Worm (Caenorhabditis elegans) whole organism, early embryonic: ENCODE results near the gene Y51H7C.7.
"Not testable (repeated sequence)": the region's sequence is repeated elsewhere in the genome, so short reads cannot be mapped to it uniquely, and the experiment has no call there.

Experiments
- F13C5.2 ChIP-seq: sonication (generic microtip); optimal IDR thresholded peaks from 2 replicates; lab custom pipeline; 2017; ENCODE audit warnings: mild to moderate bottlenecking, missing genetic modification characterization, inconsistent platforms, missing compliant biosample characterization
- aly-1 ChIP-seq: sonication (generic microtip); optimal IDR thresholded peaks from 2 replicates; lab custom pipeline; 2016; ENCODE audit warnings: missing genetic modification characterization, missing compliant biosample characterization
- ceh-13 ChIP-seq: fragments of 200-800 bp; sonication (Bioruptor generic); optimal IDR thresholded peaks from 2 replicates; lab custom pipeline; 2018; ENCODE audit warnings: mild to moderate bottlenecking, missing genetic modification characterization, missing compliant biosample characterization
- ceh-36 ChIP-seq: sonication (generic microtip); optimal IDR thresholded peaks from 2 replicates; lab custom pipeline; 2016; ENCODE audit warnings: missing genetic modification characterization, inconsistent platforms, missing compliant biosample characterization
- ets-7 ChIP-seq: sonication (generic microtip); optimal IDR thresholded peaks from 2 replicates; lab custom pipeline; 2016; ENCODE audit warnings: missing genotype, missing genetic modification characterization, missing compliant biosample characterization
- flt-1 ChIP-seq: fragments of 200-800 bp; sonication (Bioruptor generic); IDR thresholded peaks from 2 replicates; pipeline ENCODE4 v1.3.6; 2022; ENCODE audit warnings: missing genetic modification characterization, missing compliant biosample characterization
- hmbx-1 ChIP-seq: sonication (generic microtip); optimal IDR thresholded peaks from 2 replicates; lab custom pipeline; 2016; ENCODE audit warnings: mild to moderate bottlenecking, missing genetic modification characterization, missing compliant biosample characterization
- hmg-4 ChIP-seq: fragments of 200-800 bp; sonication (Bioruptor generic); optimal IDR thresholded peaks from 2 replicates; lab custom pipeline; 2018; ENCODE audit warnings: mild to moderate bottlenecking, missing genetic modification characterization, missing compliant biosample characterization
- pes-1 ChIP-seq: fragments of 200-800 bp; sonication (Bioruptor generic); IDR thresholded peaks from 2 replicates; pipeline ENCODE4 v1.3.6; 2022; ENCODE audit warnings: missing genetic modification reagents, missing genetic modification characterization, missing compliant biosample characterization
- scrt-1 ChIP-seq: fragments of 200-800 bp; sonication (Bioruptor generic); IDR thresholded peaks from 2 replicates; pipeline ENCODE4 v1.3.6; 2022; ENCODE audit warnings: missing genetic modification characterization, missing compliant biosample characterization
- sea-1 ChIP-seq: fragments of 200-800 bp; sonication (Bioruptor generic); conservative IDR thresholded peaks from 2 replicates; pipeline ENCODE4 v1.3.6; 2022; ENCODE audit warnings: missing genetic modification characterization, missing compliant biosample characterization
- tbx-37 ChIP-seq: fragments of 200-800 bp; sonication (Bioruptor generic); conservative IDR thresholded peaks from 2 replicates; pipeline ENCODE4 v1.3.6; 2022; ENCODE audit warnings: missing genetic modification reagents, missing genetic modification characterization, missing compliant biosample characterization
- tra-4 ChIP-seq: sonication (generic microtip); optimal IDR thresholded peaks from 2 replicates; lab custom pipeline; 2017; ENCODE audit warnings: missing genetic modification characterization, missing compliant biosample characterization

Gene Y51H7C.7

ce11 chrII:1437449-1438335 lies 35.3 kb downstream of the Y51H7C.7 start, which contains the start of gene nol-6:
nol-6 (minus strand) TSS chrII:1437499.
- TF ChIP-seq tra-4 (no peak), hmg-4 (GFP tag; lab: Kevin White, UChicago) (no peak), ets-7 (tag; lab: Kevin White, UChicago) (no peak), F13C5.2 (tag; lab: Kevin White, UChicago) (no peak), flt-1 (GFP tag; lab: Robert Waterston, UW) (no peak), sea-1 (GFP tag; lab: Robert Waterston, UW) (no peak), aly-1 (tag; lab: Kevin White, UChicago) (no peak), ceh-36 (tag; lab: Kevin White, UChicago) (no peak)

ce11 chrII:1438336-1438589 lies 35.9 kb downstream of the Y51H7C.7 start, which contains the start of gene Y51H7C.3:
Y51H7C.3 (plus strand) TSS chrII:1438490.
- TF ChIP-seq aly-1 (tag; lab: Kevin White, UChicago) (no peak), pes-1 (GFP tag; lab: Robert Waterston, UW) (no peak), ceh-36 (tag; lab: Kevin White, UChicago) (no peak), sea-1 (GFP tag; lab: Robert Waterston, UW) (no peak), tbx-37 (GFP tag; lab: Robert Waterston, UW) (no peak), F13C5.2 (tag; lab: Kevin White, UChicago) (no peak), ceh-13 (GFP tag; lab: Kevin White, UChicago) (no peak), ets-7 (tag; lab: Kevin White, UChicago) (no peak), flt-1 (GFP tag; lab: Robert Waterston, UW) (no peak)

ce11 chrII:1441479-1441878 lies 39.1 kb downstream of the Y51H7C.7 start:
- TF ChIP-seq F13C5.2 (tag; lab: Kevin White, UChicago), result no peak
- TF ChIP-seq scrt-1 (GFP tag; lab: Robert Waterston, UW), result no peak
- no peak for TF ChIP-seq ets-7 (tag; lab: Kevin White, UChicago)
- TF ChIP-seq ceh-13 (GFP tag; lab: Kevin White, UChicago), result no peak

DNA sequence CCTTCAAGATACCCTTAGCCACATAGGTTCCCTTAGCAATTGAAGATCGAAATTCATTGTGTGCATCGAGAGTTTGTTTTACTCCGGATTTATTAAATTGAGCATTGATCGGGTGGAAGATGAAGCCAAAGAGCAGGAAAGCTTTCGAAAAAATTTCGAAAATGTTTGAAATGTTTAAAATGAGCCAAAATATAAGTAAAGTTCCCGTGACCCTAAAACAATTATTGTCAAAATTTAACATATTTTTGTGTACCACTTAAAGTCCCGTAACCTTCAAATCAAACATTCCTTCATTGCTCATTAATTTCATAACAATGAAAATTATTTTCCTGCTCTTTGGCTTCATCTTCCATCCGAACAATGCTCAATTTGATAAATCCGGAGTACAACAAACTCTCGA lies 42.5 kb downstream of the Y51H7C.7 start, which contains the start of gene scl-17:
Gene scl-17 (plus strand): TSS at position 301 of the 400 bp plus-strand sequence.
- TF ChIP-seq F13C5.2 (tag; lab: Kevin White, UChicago) (no peak), ceh-13 (GFP tag; lab: Kevin White, UChicago) (no peak), ets-7 (tag; lab: Kevin White, UChicago) (no peak), hmbx-1 (tag; lab: Kevin White, UChicago) (no peak), sea-1 (GFP tag; lab: Robert Waterston, UW) (no peak), flt-1 (GFP tag; lab: Robert Waterston, UW) (no peak), tra-4 (no peak), tbx-37 (GFP tag; lab: Robert Waterston, UW) (no peak), aly-1 (tag; lab: Kevin White, UChicago) (no peak)

DNA sequence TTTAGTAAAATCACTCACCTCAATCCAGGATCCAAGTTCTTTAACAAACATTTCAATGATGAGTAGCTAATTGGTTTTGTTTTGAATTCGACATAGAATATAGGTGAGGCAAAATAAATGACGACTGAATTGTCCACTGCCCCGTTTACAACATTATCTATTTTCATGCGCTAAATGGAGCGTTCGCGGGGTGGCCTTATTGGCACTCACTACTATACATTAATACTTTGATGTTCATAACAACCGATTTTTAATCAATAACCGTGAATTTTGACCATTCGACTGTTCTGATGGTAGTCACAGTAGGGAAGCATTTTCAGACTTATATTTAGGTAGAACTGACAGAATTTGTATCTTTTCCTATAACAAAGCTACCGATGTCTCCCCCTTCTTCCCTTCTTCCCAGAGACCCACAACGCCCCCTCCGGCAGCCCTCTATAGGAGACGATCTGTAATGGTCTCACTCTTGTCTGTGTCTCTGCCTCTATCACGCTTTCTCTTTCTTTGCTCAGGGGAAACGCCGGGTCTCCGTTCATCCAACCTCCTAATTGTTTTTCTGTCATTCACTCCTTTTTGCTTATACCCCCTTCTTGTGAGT lies 44.4 kb downstream of the Y51H7C.7 start, which contains the start of gene Y51H7C.12:
Gene Y51H7C.12 (minus strand): TSS at position 51 of the 598 bp plus-strand sequence.
- not testable (repeated sequence) for TF ChIP-seq ceh-36 (tag; lab: Kevin White, UChicago); scrt-1 (GFP tag; lab: Robert Waterston, UW); sea-1 (GFP tag; lab: Robert Waterston, UW)

ce11 chrII:1451975-1452374 lies 49.6 kb downstream of the Y51H7C.7 start:
- TF ChIP-seq scrt-1 (GFP tag; lab: Robert Waterston, UW) (peak; percentile 61; the same call in 1 of the 2 replicates), tbx-37 (GFP tag; lab: Robert Waterston, UW) (peak; percentile 58), pes-1 (GFP tag; lab: Robert Waterston, UW) (peak; percentile 50; the same call in 1 of the 2 replicates)
